Fruit fly (Drosophila melanogaster) whole organism, embryonic: ENCODE measurements around the gene CG5515.

Experiments used
- Abd-B ChIP-seq: fragments of 200-800 bp; sonication (Bioruptor generic); optimal IDR thresholded peaks from 2 replicates; lab custom pipeline; 2018; ENCODE audit warnings: missing biosample characterization, mild to moderate bottlenecking, missing genetic modification characterization, moderate library complexity
- CG10431 ChIP-seq: fragments of 200-800 bp; sonication (Bioruptor generic); optimal IDR thresholded peaks from 3 replicates; lab custom pipeline; 2018; ENCODE audit warnings: missing biosample characterization, mild to moderate bottlenecking, missing genetic modification characterization
- CG11695 ChIP-seq: fragments of 200-800 bp; sonication (Bioruptor generic); IDR thresholded peaks from 3 replicates; pipeline ENCODE4 v1.3.6; 2022; ENCODE audit warnings: missing biosample characterization, missing genetic modification characterization
- CG12299 ChIP-seq: fragments of 200-800 bp; sonication (Bioruptor generic); optimal IDR thresholded peaks from 2 replicates; lab custom pipeline; 2018; ENCODE audit warnings: missing biosample characterization, mild to moderate bottlenecking, missing genetic modification characterization
- CG12391 ChIP-seq: fragments of 200-800 bp; sonication (Bioruptor generic); optimal IDR thresholded peaks from 3 replicates; lab custom pipeline; 2018; ENCODE audit warnings: missing biosample characterization, mild to moderate bottlenecking, missing genetic modification characterization, moderate library complexity
- CG13123 ChIP-seq: fragments of 200-800 bp; sonication (Bioruptor generic); optimal IDR thresholded peaks from 2 replicates; lab custom pipeline; 2016; ENCODE audit warnings: missing biosample characterization, missing genetic modification characterization
- CG13296 ChIP-seq: fragments of 200-800 bp; sonication (Bioruptor generic); optimal IDR thresholded peaks from 3 replicates; lab custom pipeline; 2018; ENCODE audit warnings: missing biosample characterization, mild to moderate bottlenecking, missing genetic modification characterization
- CG14860 ChIP-seq: fragments of 200-800 bp; sonication (Bioruptor generic); IDR thresholded peaks from 3 replicates; pipeline ENCODE4 v1.3.6; 2022; ENCODE audit warnings: missing biosample characterization, missing genetic modification characterization; ENCODE audit not compliant: partially characterized antibody
- CG17568 ChIP-seq: fragments of 200-800 bp; sonication (Bioruptor generic); optimal IDR thresholded peaks from 2 replicates; lab custom pipeline; 2018; ENCODE audit warnings: missing biosample characterization, mild to moderate bottlenecking, missing genetic modification characterization, moderate library complexity
- CG18476 ChIP-seq: fragments of 200-800 bp; sonication (Bioruptor generic); optimal IDR thresholded peaks from 2 replicates; lab custom pipeline; 2016; ENCODE audit warnings: missing biosample characterization, mild to moderate bottlenecking, missing genetic modification characterization
- CG3995 ChIP-seq: fragments of 200-800 bp; sonication (Bioruptor generic); optimal IDR thresholded peaks from 3 replicates; lab custom pipeline; 2016; ENCODE audit warnings: missing biosample characterization, missing genetic modification characterization
- CG4282 ChIP-seq: fragments of 200-800 bp; sonication (Bioruptor generic); optimal IDR thresholded peaks from 2 replicates; lab custom pipeline; 2016; ENCODE audit warnings: missing biosample characterization, missing genetic modification characterization
- CG4854 ChIP-seq: fragments of 200-800 bp; sonication (Bioruptor generic); optimal IDR thresholded peaks from 2 replicates; lab custom pipeline; 2016; ENCODE audit warnings: missing biosample characterization, missing genetic modification characterization, inconsistent platforms
- CG8388 ChIP-seq: fragments of 200-800 bp; sonication (Bioruptor generic); optimal IDR thresholded peaks from 2 replicates; lab custom pipeline; 2019; ENCODE audit warnings: missing biosample characterization, mild to moderate bottlenecking, missing genetic modification characterization, moderate library complexity
- CG9215 ChIP-seq: fragments of 200-800 bp; sonication (Bioruptor generic); IDR thresholded peaks from 2 replicates; pipeline ENCODE4 v1.3.6; 2022; ENCODE audit warnings: missing biosample characterization, missing genetic modification characterization
- CG9797 ChIP-seq: fragments of 200-800 bp; sonication (Bioruptor generic); optimal IDR thresholded peaks from 3 replicates; lab custom pipeline; 2018; ENCODE audit warnings: missing biosample characterization, mild to moderate bottlenecking, missing genetic modification characterization
- CHES-1-like ChIP-seq: fragments of 200-800 bp; sonication (Bioruptor generic); optimal IDR thresholded peaks from 2 replicates; lab custom pipeline; 2016; ENCODE audit warnings: missing biosample characterization, missing genetic modification characterization
- CoRest ChIP-seq: fragments of 200-800 bp; sonication (Bioruptor generic); optimal IDR thresholded peaks from 3 replicates; lab custom pipeline; 2018; ENCODE audit warnings: missing biosample characterization, mild to moderate bottlenecking, missing genetic modification characterization, moderate library complexity
- Dll ChIP-seq: fragments of 200-800 bp; sonication (Bioruptor generic); IDR thresholded peaks from 4 replicates; pipeline ENCODE4 v1.3.6; 2022; ENCODE audit warnings: missing biosample characterization, missing genetic modification characterization; ENCODE audit not compliant: partially characterized antibody
- Gsc ChIP-seq: fragments of 200-800 bp; sonication (Bioruptor generic); IDR thresholded peaks from 2 replicates; pipeline ENCODE4 v1.3.6; 2022; ENCODE audit warnings: missing biosample characterization, missing genetic modification characterization
- HHEX ChIP-seq: fragments of 200-800 bp; sonication (Bioruptor generic); optimal IDR thresholded peaks from 3 replicates; lab custom pipeline; 2017; ENCODE audit warnings: missing biosample characterization, mild to moderate bottlenecking, missing genetic modification characterization, missing genetic modification reagents
- Mrtf ChIP-seq: fragments of 200-800 bp; sonication (Bioruptor generic); IDR thresholded peaks from 3 replicates; pipeline ENCODE4 v1.3.6; 2022; ENCODE audit warnings: missing biosample characterization, missing genetic modification characterization
- NfI ChIP-seq: fragments of 200-800 bp; sonication (Bioruptor generic); optimal IDR thresholded peaks from 3 replicates; lab custom pipeline; 2018; ENCODE audit warnings: missing biosample characterization, mild to moderate bottlenecking, missing genetic modification characterization, moderate library complexity
- Pdp1 ChIP-seq, 2 experiments: fragments of 200-800 bp; sonication (Bioruptor generic); optimal IDR thresholded peaks; 3 replicates each; lab custom pipeline; 2016; ENCODE audit warnings: missing biosample characterization in 2 of 2, missing genetic modification characterization in 2 of 2, mild to moderate bottlenecking in 1 of 2, moderate library complexity in 1 of 2
- Scr ChIP-seq: fragments of 200-800 bp; sonication (Bioruptor generic); IDR thresholded peaks from 2 replicates; pipeline ENCODE4 v1.3.6; 2022; ENCODE audit warnings: missing biosample characterization, missing genetic modification characterization; ENCODE audit not compliant: partially characterized antibody
- Side ChIP-seq: fragments of 200-800 bp; sonication (Bioruptor generic); optimal IDR thresholded peaks from 2 replicates; lab custom pipeline; 2016; ENCODE audit warnings: missing biosample characterization, missing genetic modification characterization
- Ssrp ChIP-seq: fragments of 200-800 bp; sonication (Bioruptor generic); optimal IDR thresholded peaks from 2 replicates; lab custom pipeline; 2018; ENCODE audit warnings: missing biosample characterization, mild to moderate bottlenecking, missing genetic modification characterization, moderate library complexity
- Vsx1 ChIP-seq: fragments of 200-800 bp; sonication (Bioruptor generic); optimal IDR thresholded peaks from 2 replicates; lab custom pipeline; 2017; ENCODE audit warnings: missing biosample characterization, mild to moderate bottlenecking, missing genetic modification characterization, missing genetic modification reagents
- YL-1 ChIP-seq: fragments of 200-800 bp; sonication (Bioruptor generic); optimal IDR thresholded peaks from 3 replicates; lab custom pipeline; 2017; ENCODE audit warnings: missing biosample characterization, mild to moderate bottlenecking, missing genetic modification characterization
- ase ChIP-seq: fragments of 200-800 bp; sonication (Bioruptor generic); IDR thresholded peaks from 3 replicates; pipeline ENCODE4 v1.3.6; 2022; ENCODE audit warnings: missing biosample characterization, missing genetic modification characterization
- chm ChIP-seq: fragments of 200-800 bp; sonication (Bioruptor generic); IDR thresholded peaks from 2 replicates; pipeline ENCODE4 v1.3.6; 2022; ENCODE audit warnings: missing biosample characterization, missing genetic modification characterization
- crol ChIP-seq: fragments of 200-800 bp; sonication (Bioruptor generic); IDR thresholded peaks from 2 replicates; pipeline ENCODE4 v1.3.6; 2022; ENCODE audit warnings: missing biosample characterization, missing genetic modification characterization
- danr ChIP-seq: fragments of 200-800 bp; sonication (Bioruptor generic); IDR thresholded peaks from 2 replicates; pipeline ENCODE4 v1.3.6; 2022; ENCODE audit warnings: missing biosample characterization, missing genetic modification characterization
- gt ChIP-seq: fragments of 200-800 bp; sonication (Bioruptor generic); IDR thresholded peaks from 2 replicates; pipeline ENCODE4 v1.3.6; 2022; ENCODE audit warnings: missing biosample characterization, missing genetic modification characterization
- hbn ChIP-seq: fragments of 200-800 bp; sonication (Bioruptor generic); IDR thresholded peaks from 2 replicates; pipeline ENCODE4 v1.3.6; 2022; ENCODE audit warnings: missing biosample characterization, missing genetic modification characterization; ENCODE audit not compliant: partially characterized antibody
- her ChIP-seq: fragments of 200-800 bp; sonication (Bioruptor generic); optimal IDR thresholded peaks from 2 replicates; lab custom pipeline; 2016; ENCODE audit warnings: missing biosample characterization, missing genetic modification characterization
- hkb ChIP-seq, 2 experiments: fragments of 200-800 bp in 1 of 2; fragments of >200 bp in 1 of 2; sonication (Bioruptor generic) in 1 of 2; IDR thresholded peaks in 1 of 2; optimal IDR thresholded peaks in 1 of 2; 2 replicates each; pipeline versions ENCODE4 v1.3.6 to Lab custom; 2017 to 2022; ENCODE audit warnings: missing biosample characterization in 1 of 2, missing genetic modification characterization in 1 of 2
- ken ChIP-seq: fragments of 200-800 bp; sonication (Bioruptor generic); IDR thresholded peaks from 3 replicates; pipeline ENCODE4 v1.3.6; 2022; ENCODE audit warnings: missing biosample characterization, missing genetic modification characterization
- lbe ChIP-seq: fragments of 200-800 bp; sonication (Bioruptor generic); optimal IDR thresholded peaks from 2 replicates; lab custom pipeline; 2016; ENCODE audit warnings: missing biosample characterization, mild to moderate bottlenecking, missing genetic modification characterization
- lmd ChIP-seq: fragments of 200-800 bp; sonication (Bioruptor generic); IDR thresholded peaks from 2 replicates; pipeline ENCODE4 v1.3.6; 2022; ENCODE audit warnings: missing biosample characterization, missing genetic modification characterization
- lov ChIP-seq, 2 experiments: fragments of 200-800 bp in 1 of 2; fragments of >200 bp in 1 of 2; sonication (Bioruptor generic) in 1 of 2; IDR thresholded peaks in 1 of 2; optimal IDR thresholded peaks in 1 of 2; 2 replicates in 1 of 2; 3 replicates in 1 of 2; pipeline versions ENCODE4 v1.3.6 to Lab custom; 2017 to 2022; ENCODE audit warnings: missing biosample characterization in 1 of 2, missing genetic modification characterization in 1 of 2
- nau ChIP-seq: fragments of 200-800 bp; sonication (Bioruptor generic); optimal IDR thresholded peaks from 3 replicates; lab custom pipeline; 2017; ENCODE audit warnings: missing biosample characterization, mild to moderate bottlenecking, missing genetic modification characterization, missing genetic modification reagents
- salm ChIP-seq: fragments of 200-800 bp; sonication (Bioruptor generic); optimal IDR thresholded peaks from 2 replicates; lab custom pipeline; 2018; ENCODE audit warnings: missing biosample characterization, mild to moderate bottlenecking, missing genetic modification characterization
- seq ChIP-seq: fragments of 200-800 bp; sonication (Bioruptor generic); IDR thresholded peaks from 2 replicates; pipeline ENCODE4 v1.3.6; 2022; ENCODE audit warnings: missing biosample characterization, missing genetic modification characterization
- sqz ChIP-seq: fragments of 200-800 bp; sonication (Bioruptor generic); optimal IDR thresholded peaks from 3 replicates; lab custom pipeline; 2018; ENCODE audit warnings: missing biosample characterization, mild to moderate bottlenecking, missing genetic modification characterization
- stc ChIP-seq: fragments of 200-800 bp; sonication (Bioruptor generic); IDR thresholded peaks from 2 replicates; pipeline ENCODE4 v1.3.6; 2022; ENCODE audit warnings: missing biosample characterization, missing genetic modification characterization
- stwl ChIP-seq: fragments of 200-800 bp; sonication (Bioruptor generic); optimal IDR thresholded peaks from 3 replicates; lab custom pipeline; 2018; ENCODE audit warnings: missing biosample characterization, mild to moderate bottlenecking, missing genetic modification characterization, moderate library complexity
- tgo ChIP-seq: fragments of 200-800 bp; sonication (Bioruptor generic); IDR thresholded peaks from 3 replicates; pipeline ENCODE4 v1.3.6; 2022; ENCODE audit warnings: missing biosample characterization, missing genetic modification characterization
- twi ChIP-seq: fragments of 200-800 bp; optimal IDR thresholded peaks from 2 replicates; lab custom pipeline; 2019; ENCODE audit warnings: missing biosample characterization, mild to moderate bottlenecking, missing genetic modification characterization, moderate library complexity

The CG5515 gene

DNA sequence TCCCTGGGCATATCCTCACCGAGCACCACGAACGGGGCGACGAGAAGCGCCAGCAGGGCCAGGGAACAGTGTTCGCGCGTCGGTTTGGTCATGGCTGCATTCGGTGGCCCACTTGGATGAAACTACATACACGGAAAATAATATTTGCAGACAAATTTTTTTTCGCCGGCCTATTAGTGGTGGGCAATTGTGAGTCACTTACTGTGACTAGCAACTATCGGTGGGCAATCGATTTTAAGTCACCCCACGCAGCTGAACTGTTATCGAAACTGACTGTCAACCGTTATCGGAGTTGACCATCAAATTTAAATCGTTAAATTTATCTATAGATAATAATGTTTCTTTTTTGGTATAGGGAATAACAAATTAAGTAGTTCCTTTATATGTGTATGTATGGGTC lies 19.3 kb downstream of the CG5515 start, which contains the start of gene CG5510 (continued):
- TF ChIP-seq CG10431: no peak
- peak; percentile 96 for TF ChIP-seq Scr (GFP tag; lab: Robert Waterston, UW)
- peak; percentile 57 for TF ChIP-seq CG9797 (GFP tag; lab: Kevin White, UChicago)
- TF ChIP-seq lmd (GFP tag; lab: Robert Waterston, UW): peak; percentile 38; the same call in 1 of the 2 replicates
- TF ChIP-seq CG17568 (GFP tag; lab: Kevin White, UChicago): no peak
- no peak for TF ChIP-seq nau (GFP tag; lab: Kevin White, UChicago)
- TF ChIP-seq tgo (GFP tag; lab: Robert Waterston, UW): peak; percentile 20; the same call in 1 of the 3 replicates
- TF ChIP-seq Ssrp: no peak
- no peak for TF ChIP-seq lov (optimal IDR thresholded peaks at IDR 0.05; lab: Kevin White, UChicago)
- TF ChIP-seq lov (GFP tag; IDR thresholded peaks at IDR 0.05; lab: Robert Waterston, UW): 0 out of 3 replicates have a peak, but pooled peaks have one; percentile 20
- peak; percentile 26 for TF ChIP-seq HHEX
- peak; percentile 45 for TF ChIP-seq CG12391 (tag; lab: Kevin White, UChicago)
- no peak for TF ChIP-seq lbe (GFP tag; lab: Kevin White, UChicago)
- TF ChIP-seq Vsx1 (GFP tag; lab: Kevin White, UChicago): no peak
- TF ChIP-seq CG11695 (GFP tag; lab: Robert Waterston, UW): no peak; the same call in 2 of the 3 replicates
- peak; percentile 100 for TF ChIP-seq CG3995 (GFP tag; lab: Kevin White, UChicago)
- peak; percentile 40 for TF ChIP-seq CG4854
- no peak for TF ChIP-seq hkb (optimal IDR thresholded peaks at IDR 0.05; lab: Kevin White, UChicago)
- TF ChIP-seq hkb (GFP tag; IDR thresholded peaks at IDR 0.05; lab: Robert Waterston, UW): no peak
- 0 out of 3 replicates have a peak, but pooled peaks have one; percentile 21 for TF ChIP-seq ase (GFP tag; lab: Robert Waterston, UW)
- no peak; the same call in 1 of the 2 replicates for TF ChIP-seq stc (GFP tag; lab: Robert Waterston, UW)
- TF ChIP-seq Side (GFP tag; lab: Kevin White, UChicago): peak; percentile 62
- no peak for TF ChIP-seq Gsc (GFP tag; lab: Robert Waterston, UW)
- TF ChIP-seq CG18476 (GFP tag; lab: Kevin White, UChicago): peak; percentile 33
- TF ChIP-seq twi (tag; lab: Kevin White, UChicago): no peak
- peak; percentile 28 for TF ChIP-seq CG8388 (GFP tag; lab: Kevin White, UChicago)
- TF ChIP-seq CG14860: peak; percentile 96
- peak; percentile 46; the same call in 1 of the 2 replicates for TF ChIP-seq chm (GFP tag; lab: Robert Waterston, UW)
- peak; percentile 58 to 61 for TF ChIP-seq Pdp1 (GFP tag; optimal IDR thresholded peaks at IDR 0.05; lab: Kevin White, UChicago)
- peak; percentile 15 for TF ChIP-seq CG12299
- TF ChIP-seq Dll (GFP tag; lab: Robert Waterston, UW): peak; percentile 97
- no peak for TF ChIP-seq Mrtf (GFP tag; lab: Robert Waterston, UW)
- no peak for TF ChIP-seq crol (GFP tag; lab: Robert Waterston, UW)
- peak; percentile 34; the same call in 1 of the 2 replicates for TF ChIP-seq CG9215 (GFP tag; lab: Robert Waterston, UW)
- peak; percentile 27 for TF ChIP-seq NfI (GFP tag; lab: Kevin White, UChicago)
- peak; percentile 26 for TF ChIP-seq her (GFP tag; lab: Kevin White, UChicago)
- peak; percentile 79; the same call in 2 of the 3 replicates for TF ChIP-seq ken (GFP tag; lab: Robert Waterston, UW)
- no peak for TF ChIP-seq CG13296 (GFP tag; lab: Kevin White, UChicago)
- TF ChIP-seq danr (GFP tag; lab: Robert Waterston, UW): no peak
- peak; percentile 86 for TF ChIP-seq YL-1 (GFP tag; lab: Kevin White, UChicago)
- TF ChIP-seq gt (GFP tag; lab: Robert Waterston, UW): no peak
- TF ChIP-seq stwl (tag; lab: Kevin White, UChicago): peak; percentile 89
- peak; percentile 98 for TF ChIP-seq hbn (GFP tag; lab: Robert Waterston, UW)
- no peak for TF ChIP-seq CG4282
- TF ChIP-seq salm (tag; lab: Kevin White, UChicago): no peak
- TF ChIP-seq Abd-B: no peak
- no peak for TF ChIP-seq CG13123 (GFP tag; lab: Kevin White, UChicago)
- TF ChIP-seq CHES-1-like: peak; percentile 70
- no peak for TF ChIP-seq seq
- TF ChIP-seq CoRest (tag; lab: Kevin White, UChicago): peak; percentile 62
- no peak for TF ChIP-seq sqz
